Worm (Caenorhabditis elegans) whole organism, L4/young adult: ENCODE measurements around the gene mks-3.

Source experiments
- W03F9.2 ChIP-seq: fragments of 150-350 bp; optimal IDR thresholded peaks from 2 replicates; lab custom pipeline; 2014; ENCODE audit warnings: missing biosample characterization, missing genetic modification characterization
- dao-5 ChIP-seq: sonication (generic microtip); optimal IDR thresholded peaks from 2 replicates; lab custom pipeline; 2016; ENCODE audit warnings: missing genotype, missing genetic modification characterization, moderate library complexity, missing compliant biosample characterization
- him-1 ChIP-seq: sonication (generic microtip); optimal IDR thresholded peaks from 2 replicates; lab custom pipeline; 2016; ENCODE audit warnings: missing genotype, missing genetic modification reagents, missing genetic modification characterization, missing compliant biosample characterization

mks-3 gene

DNA sequence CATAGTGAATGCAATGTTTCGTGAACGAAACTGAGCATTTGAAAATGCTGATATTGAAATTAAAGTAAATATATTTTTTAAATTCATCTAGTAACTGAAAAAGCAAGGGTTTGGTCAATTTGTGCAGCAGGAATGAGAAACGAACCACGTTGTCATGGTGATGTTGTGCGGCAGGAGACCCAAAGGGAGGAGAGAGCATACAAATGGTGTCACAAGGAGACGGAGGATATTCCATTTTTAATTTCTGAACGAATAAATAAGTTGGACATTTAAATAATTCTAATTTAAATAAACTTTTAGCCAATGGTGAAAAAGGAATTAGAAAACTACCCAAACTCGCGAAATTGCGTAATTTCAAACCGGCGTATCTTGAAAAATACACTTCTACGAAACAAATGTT is at the start of gene mks-3:
mks-3 (minus strand) TSS at position 101 of the 400 bp plus-strand sequence.
- TF ChIP-seq him-1 (no peak), dao-5 (tag; lab: Kevin White, UChicago) (no peak), W03F9.2 (tag; lab: Kevin White, UChicago) (no peak)

DNA sequence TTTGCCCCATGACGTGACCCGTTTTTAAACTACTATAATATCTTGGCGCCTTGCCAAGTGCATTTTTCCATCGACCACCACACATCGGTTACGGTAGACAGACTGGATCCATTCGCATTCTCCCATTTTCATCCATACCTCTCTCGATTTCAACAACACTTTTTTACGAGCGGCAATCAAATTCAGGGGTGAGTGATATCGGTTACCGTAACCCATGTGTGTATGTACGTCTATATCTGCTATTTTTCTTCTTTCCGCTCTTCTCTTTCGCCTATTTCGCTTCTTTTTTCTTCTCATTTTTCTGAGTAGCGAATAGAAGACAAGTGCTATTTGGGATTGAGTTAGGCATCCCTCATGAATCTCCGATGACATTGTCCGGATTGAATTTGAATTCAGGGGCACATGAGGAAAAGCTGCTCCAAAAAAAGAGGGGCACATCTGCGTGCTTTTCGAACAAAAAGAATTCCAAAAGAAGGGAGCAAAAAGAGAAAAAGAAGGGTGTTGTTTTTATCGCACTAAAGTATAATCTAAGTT is 48.3 kb upstream of the mks-3 start:
- no peak for TF ChIP-seq W03F9.2 (tag; lab: Kevin White, UChicago)
- no peak for TF ChIP-seq dao-5 (tag; lab: Kevin White, UChicago)
- TF ChIP-seq him-1: no peak

DNA sequence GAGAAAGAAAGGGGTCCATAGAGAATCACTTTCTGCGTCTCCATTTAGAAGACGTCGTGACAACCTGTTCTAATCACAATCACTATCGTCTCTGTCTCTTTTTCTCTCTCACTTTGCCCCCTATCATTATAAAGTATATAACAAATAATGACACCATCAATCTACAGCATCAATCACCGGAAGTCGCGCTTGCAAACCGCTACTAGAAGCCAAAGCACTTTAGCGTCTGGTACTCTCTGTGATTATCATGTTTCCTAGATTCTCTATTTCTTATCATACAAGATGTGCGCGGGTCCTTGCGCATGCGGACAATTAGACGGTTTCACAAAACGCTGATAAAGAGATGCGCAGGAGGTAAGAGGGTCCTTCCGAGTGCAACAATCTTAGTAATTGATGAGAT is 47.7 kb upstream of the mks-3 start:
- TF ChIP-seq him-1 (no peak), dao-5 (tag; lab: Kevin White, UChicago) (no peak), W03F9.2 (tag; lab: Kevin White, UChicago) (no peak)

DNA sequence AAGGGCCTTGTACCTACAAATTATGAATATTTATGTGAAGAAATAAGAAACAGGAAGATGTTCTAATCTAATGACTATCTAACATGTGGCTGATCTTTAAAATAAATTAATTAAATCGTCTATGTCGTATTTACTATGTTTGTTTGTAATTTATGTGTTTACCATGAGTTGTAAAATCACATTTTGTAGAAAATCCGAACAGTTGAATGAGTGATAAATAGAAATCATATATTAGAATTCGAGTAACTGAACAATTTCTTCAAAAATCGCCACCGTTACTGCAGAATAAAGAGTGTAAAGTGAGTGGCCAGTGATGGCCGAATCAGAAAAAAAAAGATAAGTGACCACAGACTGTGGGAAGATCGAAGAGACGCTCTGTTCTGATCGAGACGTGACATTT is 46.6 kb upstream of the mks-3 start:
- no peak for TF ChIP-seq W03F9.2 (tag; lab: Kevin White, UChicago)
- TF ChIP-seq him-1: no peak
- TF ChIP-seq dao-5 (tag; lab: Kevin White, UChicago): no peak

- TF ChIP-seq him-1 (no peak), W03F9.2 (tag; lab: Kevin White, UChicago) (no peak)
These were observed 45.2 kb upstream of the mks-3 start for ce11 chrII:7628640-7629039.

DNA sequence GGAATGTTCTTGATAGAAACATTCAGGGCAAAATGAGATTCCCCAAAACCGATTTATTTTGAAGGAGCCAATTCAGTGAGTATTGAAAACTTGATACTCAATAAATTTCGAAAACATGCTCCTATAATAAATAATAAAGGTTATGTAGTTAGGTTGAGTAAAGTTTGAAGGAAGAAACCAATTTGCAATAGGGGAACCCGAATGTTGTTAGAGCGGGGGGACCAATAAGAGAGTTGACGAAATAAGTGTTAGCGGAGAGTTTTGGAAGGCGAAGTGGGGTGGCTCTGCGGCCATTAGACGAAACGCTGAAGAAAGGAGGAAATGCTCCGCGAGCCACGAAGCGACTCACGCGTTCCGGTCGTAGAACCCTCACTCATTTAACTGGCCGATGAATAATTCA is 41.5 kb upstream of the mks-3 start:
- TF ChIP-seq him-1 (no peak), dao-5 (tag; lab: Kevin White, UChicago) (no peak), W03F9.2 (tag; lab: Kevin White, UChicago) (no peak)

DNA sequence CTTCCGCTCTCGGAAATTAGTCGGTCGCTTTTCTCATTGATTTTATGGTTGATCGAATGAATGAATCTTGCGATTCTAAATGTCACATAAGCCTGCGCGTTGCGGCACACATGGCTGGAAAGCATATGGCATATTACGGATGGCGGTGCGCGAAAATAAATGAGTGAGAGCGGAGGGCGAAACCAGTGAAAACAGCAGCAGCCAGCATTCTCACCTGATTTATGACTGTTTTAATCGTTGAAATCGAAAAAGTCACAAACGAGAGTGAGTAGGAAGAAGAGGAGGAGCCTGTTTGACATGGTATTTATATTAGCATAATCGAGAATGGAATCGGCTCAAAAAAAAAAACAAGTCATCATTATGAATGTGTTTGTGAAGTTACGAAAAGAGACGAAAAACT is 40.8 kb upstream of the mks-3 start:
- TF ChIP-seq W03F9.2 (tag; lab: Kevin White, UChicago) (no peak), him-1 (no peak), dao-5 (tag; lab: Kevin White, UChicago) (no peak)

- no peak for TF ChIP-seq him-1
- no peak for TF ChIP-seq dao-5 (tag; lab: Kevin White, UChicago)
These were observed 40.0 kb upstream of the mks-3 start for ce11 chrII:7623466-7623865.

DNA sequence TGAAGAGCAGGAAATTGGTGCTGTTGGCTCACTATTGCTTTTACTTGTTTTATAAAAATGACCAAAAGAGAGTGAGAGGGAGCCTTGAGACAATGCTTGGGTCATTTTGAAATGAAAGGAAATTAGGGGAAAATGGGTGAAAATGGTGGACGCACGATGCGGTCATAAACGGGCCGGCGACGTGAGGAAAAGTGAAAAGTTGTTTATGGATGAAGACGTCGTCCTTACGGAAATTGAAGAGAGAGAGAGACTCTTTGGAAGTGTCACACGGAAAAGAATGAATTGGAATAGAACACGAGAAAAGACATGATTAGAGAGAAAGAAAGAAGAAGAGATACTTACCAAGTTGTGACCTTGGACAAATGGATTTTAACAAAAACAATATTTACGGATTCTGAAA is 38.1 kb upstream of the mks-3 start:
- TF ChIP-seq W03F9.2 (tag; lab: Kevin White, UChicago): no peak
- no peak for TF ChIP-seq him-1
- no peak for TF ChIP-seq dao-5 (tag; lab: Kevin White, UChicago)

ce11 chrII:7620413-7620812 is 37.0 kb upstream of the mks-3 start, which contains the start of gene R07G3.8:
R07G3.8 (minus strand) TSS chrII:7620513.
- TF ChIP-seq dao-5 (tag; lab: Kevin White, UChicago) (no peak), him-1 (no peak), W03F9.2 (tag; lab: Kevin White, UChicago) (no peak)

- TF ChIP-seq W03F9.2 (tag; lab: Kevin White, UChicago) (no peak), dao-5 (tag; lab: Kevin White, UChicago) (no peak), him-1 (no peak)
These were observed 34.8 kb upstream of the mks-3 start for ce11 chrII:7618212-7618611.

- TF ChIP-seq W03F9.2 (tag; lab: Kevin White, UChicago) (no peak), dao-5 (tag; lab: Kevin White, UChicago) (no peak), him-1 (no peak)
These were observed 32.7 kb upstream of the mks-3 start, which contains the start of gene cdc-42 for ce11 chrII:7616141-7616540. cdc-42 (plus strand) TSS chrII:7616452.

ce11 chrII:7615318-7615891 is 31.9 kb upstream of the mks-3 start:
- TF ChIP-seq dao-5 (tag; lab: Kevin White, UChicago) (no peak), W03F9.2 (tag; lab: Kevin White, UChicago) (no peak), him-1 (no peak)

DNA sequence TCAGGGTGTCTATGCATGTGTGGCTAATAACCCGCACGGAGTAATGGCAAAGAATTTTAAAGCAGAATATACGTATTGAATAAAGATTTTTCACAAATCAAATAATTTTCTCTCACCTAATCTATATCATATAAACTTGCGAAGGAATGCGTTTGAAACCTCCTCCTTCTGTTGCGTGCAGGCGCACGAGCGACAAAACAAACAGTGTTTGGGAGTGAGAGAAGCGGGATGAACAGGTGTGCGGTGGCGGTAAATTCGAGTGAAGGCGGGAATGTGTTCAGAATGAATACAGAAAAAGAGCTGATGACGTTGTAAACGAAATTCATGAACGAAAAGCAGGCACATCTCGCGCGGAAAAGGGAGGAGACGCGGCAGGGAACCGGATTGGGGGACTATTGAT is 30.9 kb upstream of the mks-3 start:
- TF ChIP-seq dao-5 (tag; lab: Kevin White, UChicago) (no peak), him-1 (no peak), W03F9.2 (tag; lab: Kevin White, UChicago) (no peak)

DNA sequence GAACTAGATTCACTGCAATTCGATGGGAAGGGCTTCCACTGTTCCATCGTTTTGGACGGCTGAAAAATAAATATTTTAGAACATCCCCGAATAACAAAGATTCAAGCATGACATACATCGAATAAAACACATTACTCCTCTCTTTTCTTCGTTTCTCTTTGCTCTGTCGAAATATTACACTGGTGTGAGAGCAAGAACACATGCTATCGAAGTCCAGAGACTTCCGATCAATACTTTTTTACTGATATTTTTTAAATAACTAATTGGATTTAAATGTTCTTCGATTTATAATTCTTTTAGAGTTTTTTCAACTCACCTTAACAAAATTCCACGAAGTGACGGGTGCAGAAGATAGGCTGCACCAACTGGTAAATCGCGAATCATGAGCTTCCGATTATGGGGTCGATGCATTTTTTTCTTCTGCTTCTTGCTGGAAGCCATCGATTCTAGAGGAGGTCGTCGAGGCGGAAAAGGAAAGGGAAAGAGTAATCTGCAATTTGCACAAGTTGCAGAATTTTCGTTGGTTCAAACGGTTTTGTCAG is 29.9 kb upstream of the mks-3 start, which contains the start of the genes oig-4 and R07G3.7:
oig-4 (plus strand) TSS at position 301 of the 542 bp plus-strand sequence.
R07G3.7 (minus strand) TSS at position 492 of the 542 bp plus-strand sequence.
- no peak for TF ChIP-seq him-1
- TF ChIP-seq W03F9.2 (tag; lab: Kevin White, UChicago): no peak
- no peak for TF ChIP-seq dao-5 (tag; lab: Kevin White, UChicago)
